Worm (Caenorhabditis elegans): ENCODE measurements around the gene B0454.6.

- TF ChIP-seq nhr-90 (tag; optimal IDR thresholded peaks at IDR 0.05; ENCODE audit: poor library complexity), result no peak
- no peak for TF ChIP-seq snpc-4 (tag; optimal IDR thresholded peaks at IDR 0.05)
- TF ChIP-seq Y116A8C.19 (tag; optimal IDR thresholded peaks at IDR 0.05; ENCODE audit: borderline replicate concordance), result no peak
- TF ChIP-seq unc-62 (GFP tag; optimal IDR thresholded peaks at IDR 0.05), result no peak
- TF ChIP-seq nhr-71 (tag; optimal IDR thresholded peaks at IDR 0.05), result no peak
- no peak for TF ChIP-seq lin-15B (tag; optimal IDR thresholded peaks at IDR 0.05)
- TF ChIP-seq mab-9 (GFP tag; IDR thresholded peaks at IDR 0.05), result no peak
- no peak for TF ChIP-seq nhr-237 (tag; optimal IDR thresholded peaks at IDR 0.05)
- TF ChIP-seq lin-14 (GFP tag; optimal IDR thresholded peaks at IDR 0.05), result no peak
- TF ChIP-seq fos-1 (tag; optimal IDR thresholded peaks at IDR 0.05), result no peak
- TF ChIP-seq ama-1 (optimal IDR thresholded peaks at IDR 0.05), result no peak
- TF ChIP-seq lin-13 (GFP tag; optimal IDR thresholded peaks at IDR 0.05), result no peak
Observed at ce11 chrII:3028264-3028663, 4.3 kb upstream of the B0454.6 start.

Measured in whole organism, L1 larva.